Fruit fly (Drosophila melanogaster) whole organism, adult: ENCODE measurements around the gene CG13042.

Source experiments
- CG7101 ChIP-seq: fragments of 200-800 bp; sonication (Bioruptor generic); optimal IDR thresholded peaks from 2 replicates; lab custom pipeline; 2018; ENCODE audit warnings: missing biosample characterization, mild to moderate bottlenecking, missing genetic modification characterization, moderate library complexity
- Crg-1 ChIP-seq: fragments of 200-800 bp; sonication (Bioruptor generic); optimal IDR thresholded peaks from 2 replicates; lab custom pipeline; 2016; ENCODE audit warnings: missing biosample characterization, missing genetic modification characterization
- Hr96 ChIP-seq: fragments of 200-800 bp; sonication (Bioruptor generic); optimal IDR thresholded peaks from 2 replicates; lab custom pipeline; 2016; ENCODE audit warnings: missing biosample characterization, missing genetic modification characterization
- kay ChIP-seq: fragments of 200-800 bp; sonication (Bioruptor generic); peaks from one replicate; lab custom pipeline; 2016; ENCODE audit warnings: missing biosample characterization, missing genetic modification characterization, borderline replicate concordance
- ovo ChIP-seq: fragments of 200-800 bp; sonication (Bioruptor generic); optimal IDR thresholded peaks from 2 replicates; lab custom pipeline; 2016; ENCODE audit warnings: missing biosample characterization, missing genetic modification characterization
- pad ChIP-seq: fragments of 200-800 bp; sonication (Bioruptor generic); optimal IDR thresholded peaks from 3 replicates; lab custom pipeline; 2017; ENCODE audit warnings: missing biosample characterization, missing genetic modification characterization, mild to moderate bottlenecking, moderate library complexity, missing genetic modification reagents
- toe ChIP-seq: fragments of 200-800 bp; sonication (Bioruptor generic); optimal IDR thresholded peaks from 2 replicates; lab custom pipeline; 2016; ENCODE audit warnings: missing biosample characterization, missing genetic modification characterization

dm6 chr3L:16275391-16276017 is 32.8 kb downstream of the CG13042 start:
- TF ChIP-seq kay (GFP tag; lab: Kevin White, UChicago) = no peak
- no peak for TF ChIP-seq CG7101 (tag; lab: Kevin White, UChicago)
- no peak for TF ChIP-seq toe
- no peak for TF ChIP-seq pad
- TF ChIP-seq Hr96 (GFP tag; lab: Kevin White, UChicago) = no peak
- TF ChIP-seq Crg-1 (GFP tag; lab: Kevin White, UChicago) = no peak
- TF ChIP-seq ovo = no peak
